Worm (Caenorhabditis elegans): Measurements from ENCODE around the gene M02D8.5.
A peak's percentile ranks its signal among the peaks of the same experiment; 100 is the strongest.

Gene M02D8.5

ce11 chrX:8763607-8764006, 2.2 kb upstream of the M02D8.5 start, which contains the start of gene zig-12:
zig-12 (plus strand) TSS chrX:8763907.
- TF ChIP-seq skn-1 (tag; optimal IDR thresholded peaks at IDR 0.05) (no peak), blmp-1 (tag; optimal IDR thresholded peaks at IDR 0.05; ENCODE audit: insufficient read depth) (no peak), alr-1 (tag; optimal IDR thresholded peaks at IDR 0.05) (no peak), nhr-12 (tag; optimal IDR thresholded peaks at IDR 0.05) (no peak), dmd-4 (tag; optimal IDR thresholded peaks at IDR 0.05) (no peak), ceh-82 (tag; optimal IDR thresholded peaks at IDR 0.05) (no peak), ZK546.5 (tag; optimal IDR thresholded peaks at IDR 0.05) (no peak), ztf-1 (GFP tag; conservative IDR thresholded peaks at IDR 0.05) (no peak), gmeb-1 (tag; optimal IDR thresholded peaks at IDR 0.05) (no peak), elt-3 (tag; optimal IDR thresholded peaks at IDR 0.05) (no peak), egl-27 (tag; optimal IDR thresholded peaks at IDR 0.05) (no peak), lsy-2 (tag; optimal IDR thresholded peaks at IDR 0.05) (no peak), nhr-129 (tag; optimal IDR thresholded peaks at IDR 0.05) (no peak), mab-5 (tag; optimal IDR thresholded peaks at IDR 0.05) (no peak), fos-1 (tag; optimal IDR thresholded peaks at IDR 0.05) (no peak), nhr-77 (tag; optimal IDR thresholded peaks at IDR 0.05) (no peak), nhr-10 (tag; optimal IDR thresholded peaks at IDR 0.05) (no peak), ztf-11 (tag; optimal IDR thresholded peaks at IDR 0.05) (no peak), ceh-16 (tag; optimal IDR thresholded peaks at IDR 0.05) (no peak), unc-62 (GFP tag; optimal IDR thresholded peaks at IDR 0.05) (no peak)

DNA sequence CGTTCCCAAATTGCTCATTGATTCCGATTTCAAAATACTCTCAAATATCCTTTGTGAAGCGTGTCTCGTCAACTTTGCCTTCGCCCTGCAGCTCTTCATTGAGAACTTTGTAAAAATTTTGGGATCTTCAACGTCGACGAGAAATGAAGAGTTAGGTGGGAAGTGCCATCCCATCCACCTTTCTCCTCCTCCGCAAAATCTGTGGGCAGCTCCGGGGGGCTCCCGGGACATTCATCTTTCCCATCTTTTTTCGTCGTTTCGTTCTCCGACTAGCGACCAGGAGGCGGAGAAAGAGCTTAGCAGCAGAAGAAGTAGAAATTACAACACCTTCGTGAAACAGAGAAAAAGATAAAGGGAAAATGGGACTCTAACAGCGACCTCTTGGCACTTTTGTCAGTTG, 1.5 kb upstream of the M02D8.5 start:
- TF ChIP-seq nhr-129 (tag; optimal IDR thresholded peaks at IDR 0.05) (peak; percentile 2), ama-1 (optimal IDR thresholded peaks at IDR 0.05) (no peak), F13H6.1 (tag; optimal IDR thresholded peaks at IDR 0.05) (peak; percentile 59), sma-9 (GFP tag; optimal IDR thresholded peaks at IDR 0.05) (peak; percentile 39), sma-9 (tag; optimal IDR thresholded peaks at IDR 0.05) (no peak), lin-11 (tag; optimal IDR thresholded peaks at IDR 0.05) (no peak), blmp-1 (tag; optimal IDR thresholded peaks at IDR 0.05; ENCODE audit: insufficient read depth) (no peak)

- TF ChIP-seq alr-1 (tag; optimal IDR thresholded peaks at IDR 0.05) (no peak), nhr-6 (tag; optimal IDR thresholded peaks at IDR 0.05) (no peak), crh-2 (tag; optimal IDR thresholded peaks at IDR 0.05) (peak; percentile 11), mab-5 (tag; optimal IDR thresholded peaks at IDR 0.05) (peak; percentile 57), lin-13 (GFP tag; optimal IDR thresholded peaks at IDR 0.05) (no peak), blmp-1 (tag; optimal IDR thresholded peaks at IDR 0.05; ENCODE audit: insufficient read depth) (no peak), F13H6.1 (tag; optimal IDR thresholded peaks at IDR 0.05) (peak; percentile 20), ama-1 (optimal IDR thresholded peaks at IDR 0.05) (no peak), lsy-2 (tag; optimal IDR thresholded peaks at IDR 0.05) (peak in 1 of 2 experiments; percentile 6), dmd-4 (tag; optimal IDR thresholded peaks at IDR 0.05) (no peak), nhr-77 (tag; optimal IDR thresholded peaks at IDR 0.05) (no peak), sma-9 (GFP tag; optimal IDR thresholded peaks at IDR 0.05) (peak; percentile 63), sma-9 (tag; optimal IDR thresholded peaks at IDR 0.05) (no peak), nhr-11 (tag; optimal IDR thresholded peaks at IDR 0.05) (no peak)
These were observed 337 bp downstream of the M02D8.5 start for ce11 chrX:8761060-8761459.

DNA sequence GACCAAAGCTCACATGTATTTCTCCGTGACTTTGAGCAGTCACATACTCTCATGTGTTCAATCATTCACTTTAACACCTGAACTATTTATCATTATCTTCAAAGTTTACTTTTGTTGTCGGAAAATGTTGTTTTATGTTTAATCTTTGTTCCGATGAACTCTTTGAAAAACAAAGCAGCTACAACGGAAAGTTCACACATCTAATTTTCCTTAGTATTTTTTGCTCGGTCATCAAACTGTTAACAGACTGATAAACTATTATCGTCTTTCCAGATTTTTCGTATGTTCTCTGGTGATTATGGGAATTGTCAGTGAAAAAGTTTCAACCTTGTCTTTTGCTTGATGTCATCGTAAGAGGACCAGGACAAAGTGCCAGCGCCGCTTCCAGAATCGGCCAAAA, 5.4 kb downstream of the M02D8.5 start:
- TF ChIP-seq sma-9 (GFP tag; optimal IDR thresholded peaks at IDR 0.05) (peak; percentile 51), sma-9 (tag; optimal IDR thresholded peaks at IDR 0.05) (no peak), crh-2 (tag; optimal IDR thresholded peaks at IDR 0.05) (peak; percentile 5), elt-1 (tag; optimal IDR thresholded peaks at IDR 0.05) (no peak)

ce11 chrX:8754285-8754795, 7.1 kb downstream of the M02D8.5 start:
- TF ChIP-seq elt-1 (tag; optimal IDR thresholded peaks at IDR 0.05): no peak
- TF ChIP-seq blmp-1 (tag; optimal IDR thresholded peaks at IDR 0.05; ENCODE audit: insufficient read depth): no peak
- no peak for TF ChIP-seq ama-1 (optimal IDR thresholded peaks at IDR 0.05)
- TF ChIP-seq nhr-10 (tag; optimal IDR thresholded peaks at IDR 0.05): no peak
- peak; percentile 45 for TF ChIP-seq nhr-21 (tag; optimal IDR thresholded peaks at IDR 0.05)

- TF ChIP-seq dmd-4 (tag; optimal IDR thresholded peaks at IDR 0.05): no peak
- no peak for TF ChIP-seq ztf-11 (tag; optimal IDR thresholded peaks at IDR 0.05)
- no peak for TF ChIP-seq alr-1 (tag; optimal IDR thresholded peaks at IDR 0.05)
- no peak for TF ChIP-seq fos-1 (tag; optimal IDR thresholded peaks at IDR 0.05)
- no peak for TF ChIP-seq nhr-77 (tag; optimal IDR thresholded peaks at IDR 0.05)
- TF ChIP-seq ZK546.5 (tag; optimal IDR thresholded peaks at IDR 0.05): no peak
- no peak for TF ChIP-seq elt-3 (tag; optimal IDR thresholded peaks at IDR 0.05)
- TF ChIP-seq egl-27 (tag; optimal IDR thresholded peaks at IDR 0.05): peak; percentile 10
- no peak for TF ChIP-seq R02D3.7 (tag; optimal IDR thresholded peaks at IDR 0.05)
- no peak for TF ChIP-seq Y55F3AM.14 (GFP tag; optimal IDR thresholded peaks at IDR 0.05)
- no peak for TF ChIP-seq nhr-25 (tag; optimal IDR thresholded peaks at IDR 0.05)
- peak; percentile 19 for TF ChIP-seq nhr-129 (tag; optimal IDR thresholded peaks at IDR 0.05)
- TF ChIP-seq lsy-2 (tag; optimal IDR thresholded peaks at IDR 0.05): no peak
- TF ChIP-seq ceh-16 (tag; optimal IDR thresholded peaks at IDR 0.05): no peak
- no peak for TF ChIP-seq zag-1 (tag; optimal IDR thresholded peaks at IDR 0.05)
- TF ChIP-seq snpc-4 (tag; optimal IDR thresholded peaks at IDR 0.05): no peak
- no peak for TF ChIP-seq ztf-4 (tag; optimal IDR thresholded peaks at IDR 0.05)
- TF ChIP-seq nhr-23 (tag; optimal IDR thresholded peaks at IDR 0.05): no peak
- peak; percentile 42 for TF ChIP-seq sma-3 (GFP tag; optimal IDR thresholded peaks at IDR 0.05)
- peak; percentile 36 to 60 for TF ChIP-seq mdl-1 (tag; optimal IDR thresholded peaks at IDR 0.05)
- TF ChIP-seq blmp-1 (tag; optimal IDR thresholded peaks at IDR 0.05; ENCODE audit: insufficient read depth): peak; percentile 52
- TF ChIP-seq unc-62 (GFP tag; optimal IDR thresholded peaks at IDR 0.05): no peak
- peak; percentile 63 for TF ChIP-seq nhr-21 (tag; optimal IDR thresholded peaks at IDR 0.05)
- TF ChIP-seq nhr-11 (tag; optimal IDR thresholded peaks at IDR 0.05): no peak
- no peak for TF ChIP-seq lin-11 (tag; optimal IDR thresholded peaks at IDR 0.05)
These were observed 8.9 kb downstream of the M02D8.5 start for ce11 chrX:8752546-8752945.
